Fruit fly (Drosophila melanogaster): ENCODE results near the gene Mtp.

Mtp gene

DNA sequence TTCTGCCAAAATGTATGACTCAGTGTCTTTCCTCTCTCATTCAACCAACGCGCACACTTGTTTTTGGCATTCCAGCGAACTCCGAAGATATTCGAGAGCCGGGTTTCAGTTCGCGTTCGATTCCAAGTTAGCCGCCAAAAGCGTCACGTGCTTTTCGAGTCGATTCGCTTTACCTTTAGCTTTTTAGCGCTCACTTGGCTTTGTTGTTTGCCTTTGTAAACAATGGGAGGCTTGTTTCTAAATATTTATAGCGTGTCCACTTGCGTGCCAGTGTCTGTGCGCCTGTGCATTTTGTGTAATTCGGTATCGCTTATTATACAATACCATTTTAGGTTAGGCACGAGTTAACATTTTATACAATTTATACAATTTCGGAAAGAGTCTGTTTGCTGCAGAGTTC is 11.3 kb downstream of the Mtp start:
- TF ChIP-seq Ets98B (GFP tag; IDR thresholded peaks at IDR 0.05) (peak; percentile 18; the same call in 1 of the 2 replicates), CG8301 (tag; optimal IDR thresholded peaks at IDR 0.05) (no peak)

DNA sequence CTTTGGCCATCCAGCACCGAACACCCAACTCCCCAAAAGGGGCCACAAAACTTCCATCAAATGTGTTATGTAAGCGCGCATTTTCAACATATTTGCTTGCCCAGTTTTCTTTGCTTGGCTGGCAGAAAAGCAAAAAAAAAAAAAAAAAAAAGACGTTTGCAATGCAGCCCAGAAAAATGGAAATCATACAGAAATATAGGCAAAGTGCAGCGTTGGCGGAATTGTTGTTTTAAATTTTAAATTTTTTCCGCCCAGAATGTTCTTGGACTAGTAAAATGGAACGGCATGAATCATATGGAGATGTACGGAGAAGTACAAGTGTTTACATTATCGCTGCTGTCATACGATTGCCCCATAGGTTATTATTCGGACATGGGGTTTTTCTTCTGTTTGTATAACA is 13.4 kb downstream of the Mtp start:
- TF ChIP-seq CG14655 (GFP tag; optimal IDR thresholded peaks at IDR 0.05) (no peak), Ets98B (GFP tag; IDR thresholded peaks at IDR 0.05) (peak; percentile 14; the same call in 1 of the 2 replicates)

DNA sequence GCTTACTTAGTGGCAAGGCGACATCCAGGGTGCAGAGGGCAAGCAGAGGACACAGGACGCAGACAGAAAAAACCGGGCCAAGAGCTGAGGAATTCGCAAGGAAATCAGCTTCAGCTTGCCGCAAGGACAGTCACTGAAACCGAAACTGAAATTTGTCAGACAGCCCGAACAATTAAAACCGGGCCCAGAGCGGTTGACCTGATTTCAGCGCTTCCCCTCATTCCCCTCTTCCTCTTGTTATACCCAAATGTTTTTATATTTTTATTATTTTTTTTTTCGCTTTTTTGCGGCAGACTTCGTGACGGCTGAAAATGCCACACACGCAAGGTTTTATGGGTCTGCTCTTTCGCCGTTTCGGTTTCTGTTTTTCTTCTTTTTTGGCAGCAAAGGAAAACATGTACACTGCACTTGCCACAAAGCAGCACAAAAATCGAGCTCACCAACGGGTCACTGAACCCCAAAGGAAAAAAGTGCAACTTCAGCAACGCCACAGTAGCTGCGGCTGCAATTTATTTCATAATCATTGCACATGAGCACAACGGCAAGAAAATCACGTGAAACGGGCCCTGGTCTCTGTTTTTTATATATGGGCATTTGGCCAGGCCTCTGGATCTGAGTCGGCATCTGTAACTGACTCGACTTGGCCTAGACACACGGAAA is 14.6 kb downstream of the Mtp start:
- TF ChIP-seq CG12605 (GFP tag; IDR thresholded peaks at IDR 0.05): no peak
- no peak for TF ChIP-seq CG10348 (GFP tag; IDR thresholded peaks at IDR 0.05)
- TF ChIP-seq CG13204 (GFP tag; optimal IDR thresholded peaks at IDR 0.05): no peak
- no peak for TF ChIP-seq rn (GFP tag; IDR thresholded peaks at IDR 0.05)
- TF ChIP-seq CG9948 (tag; optimal IDR thresholded peaks at IDR 0.05): no peak
- no peak for TF ChIP-seq CG15710 (tag; optimal IDR thresholded peaks at IDR 0.05)
- TF ChIP-seq fd96Ca (GFP tag; IDR thresholded peaks at IDR 0.05): no peak; the same call in 2 of the 3 replicates
- TF ChIP-seq Pif1A (GFP tag; optimal IDR thresholded peaks at IDR 0.05): no peak
- peak; percentile 60 for TF ChIP-seq EcR (GFP tag; optimal IDR thresholded peaks at IDR 0.05)
- peak; percentile 59 for TF ChIP-seq Snoo (tag; optimal IDR thresholded peaks at IDR 0.05)
- TF ChIP-seq CG34367 (tag; optimal IDR thresholded peaks at IDR 0.05): no peak
- no peak for TF ChIP-seq D1 (tag; optimal IDR thresholded peaks at IDR 0.05)

- TF ChIP-seq Pif1A (GFP tag; optimal IDR thresholded peaks at IDR 0.05) (no peak), CG12605 (GFP tag; IDR thresholded peaks at IDR 0.05) (no peak), EcR (GFP tag; optimal IDR thresholded peaks at IDR 0.05) (no peak), fd96Ca (GFP tag; IDR thresholded peaks at IDR 0.05) (no peak), gl (tag; optimal IDR thresholded peaks at IDR 0.05) (no peak), Snoo (tag; optimal IDR thresholded peaks at IDR 0.05) (no peak), CG34367 (tag; optimal IDR thresholded peaks at IDR 0.05) (no peak), CG8159 (tag; optimal IDR thresholded peaks at IDR 0.05) (no peak), CG13204 (GFP tag; optimal IDR thresholded peaks at IDR 0.05) (no peak), CG9948 (tag; optimal IDR thresholded peaks at IDR 0.05) (no peak), Ets98B (GFP tag; IDR thresholded peaks at IDR 0.05) (no peak), Pif1B (GFP tag; optimal IDR thresholded peaks at IDR 0.05) (no peak), CG10348 (GFP tag; IDR thresholded peaks at IDR 0.05) (no peak), D1 (tag; optimal IDR thresholded peaks at IDR 0.05) (no peak), CG17806 (tag; optimal IDR thresholded peaks at IDR 0.05) (no peak), CG32121 (GFP tag; IDR thresholded peaks at IDR 0.05) (no peak), CG8301 (tag; optimal IDR thresholded peaks at IDR 0.05) (no peak), rn (GFP tag; IDR thresholded peaks at IDR 0.05) (no peak)
Observed at dm6 chr2L:20905025-20905424, 17.7 kb downstream of the Mtp start.

DNA sequence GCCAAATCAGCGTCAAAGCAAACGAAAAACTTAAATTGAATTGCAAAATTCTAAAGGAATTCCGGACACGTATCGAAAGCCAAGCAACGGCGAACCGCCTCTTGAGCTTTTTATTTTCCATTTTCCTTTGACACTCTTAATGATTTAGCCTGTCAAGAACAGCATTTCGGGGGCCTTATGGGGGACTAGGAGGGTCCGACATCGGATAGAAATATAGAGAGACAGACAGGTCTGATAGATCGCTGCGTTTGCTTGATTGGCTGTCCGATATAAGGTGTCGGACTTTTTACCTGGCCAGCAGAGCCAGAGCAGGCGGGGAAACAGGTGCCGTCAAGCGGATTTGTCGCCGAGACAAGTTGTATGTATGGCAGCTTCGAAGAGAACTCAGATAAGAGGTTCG is 18.3 kb downstream of the Mtp start:
- TF ChIP-seq CG17806 (tag; optimal IDR thresholded peaks at IDR 0.05) (no peak), EcR (GFP tag; optimal IDR thresholded peaks at IDR 0.05) (no peak)

- TF ChIP-seq D1 (tag; optimal IDR thresholded peaks at IDR 0.05) (peak; percentile 28), Pif1A (GFP tag; optimal IDR thresholded peaks at IDR 0.05) (no peak)
Observed at dm6 chr2L:20898478-20899075, 24.1 kb downstream of the Mtp start.

- TF ChIP-seq CG13204 (GFP tag; optimal IDR thresholded peaks at IDR 0.05) (no peak), Pif1A (GFP tag; optimal IDR thresholded peaks at IDR 0.05) (no peak), CG9948 (tag; optimal IDR thresholded peaks at IDR 0.05) (no peak), CG15710 (tag; optimal IDR thresholded peaks at IDR 0.05) (no peak), Snoo (tag; optimal IDR thresholded peaks at IDR 0.05) (no peak), fd96Ca (GFP tag; IDR thresholded peaks at IDR 0.05) (no peak), CG4496 (GFP tag; IDR thresholded peaks at IDR 0.05) (no peak), CG8301 (tag; optimal IDR thresholded peaks at IDR 0.05) (no peak), CG8159 (tag; optimal IDR thresholded peaks at IDR 0.05) (no peak)
Observed at dm6 chr2L:20896681-20897341, 25.9 kb downstream of the Mtp start.
